Fruit fly (Drosophila melanogaster) whole organism, wandering third instar larva: ENCODE results near the gene CG31807.
A peak's percentile ranks its signal among the peaks of the same experiment; 100 is the strongest.

Experiments used
- Abd-B ChIP-seq: fragments of >200 bp; optimal IDR thresholded peaks from 2 replicates; lab custom pipeline; 2017; ENCODE audit warnings: missing biosample characterization, missing genetic modification characterization
- CG32264 ChIP-seq: fragments of 200-800 bp; sonication (Bioruptor generic); optimal IDR thresholded peaks from 2 replicates; lab custom pipeline; 2016; ENCODE audit warnings: missing biosample characterization, missing genetic modification characterization
- CG9705 ChIP-seq: fragments of 200-800 bp; sonication (Bioruptor generic); optimal IDR thresholded peaks from 2 replicates; lab custom pipeline; 2018; ENCODE audit warnings: missing biosample characterization, mild to moderate bottlenecking, missing genetic modification characterization
- CrebA ChIP-seq: fragments of 200-800 bp; sonication (Bioruptor generic); optimal IDR thresholded peaks from 2 replicates; lab custom pipeline; 2016; ENCODE audit warnings: missing biosample characterization, mild to moderate bottlenecking, missing genetic modification characterization, borderline replicate concordance
- Dfd ChIP-seq: fragments of >200 bp; optimal IDR thresholded peaks from 2 replicates; lab custom pipeline; 2017; ENCODE audit warnings: missing biosample characterization, missing genetic modification characterization
- Dif ChIP-seq: fragments of 200-275, 200-300 bp; sonication (Bioruptor generic); optimal IDR thresholded peaks from 2 replicates; lab custom pipeline; 2018; ENCODE audit warnings: missing biosample characterization, missing genetic modification characterization; ENCODE audit not compliant: partially characterized antibody
- GATAd ChIP-seq: sonication (Bioruptor generic); optimal IDR thresholded peaks from 2 replicates; lab custom pipeline; 2016; ENCODE audit warnings: missing biosample characterization, missing genetic modification characterization
- HLH106 ChIP-seq: fragments of 200-800 bp; optimal IDR thresholded peaks from 3 replicates; lab custom pipeline; 2019; ENCODE audit warnings: missing biosample characterization, mild to moderate bottlenecking, missing genetic modification characterization, moderate library complexity
- Hnf4 ChIP-seq: fragments of 200-800 bp; sonication (Bioruptor generic); optimal IDR thresholded peaks from 2 replicates; lab custom pipeline; 2016; ENCODE audit warnings: missing biosample characterization, mild to moderate bottlenecking, missing genetic modification characterization
- Hr78 ChIP-seq: fragments of >200 bp; optimal IDR thresholded peaks from 2 replicates; lab custom pipeline; 2017; ENCODE audit warnings: missing biosample characterization, missing genetic modification characterization
- Hr83 ChIP-seq: fragments of 200-300 bp; sonication (Bioruptor generic); optimal IDR thresholded peaks from 2 replicates; lab custom pipeline; 2016; ENCODE audit warnings: missing biosample characterization, mild to moderate bottlenecking, missing genetic modification characterization, moderate library complexity; ENCODE audit not compliant: poor library complexity, severe bottlenecking
- Jra ChIP-seq: sonication (Bioruptor generic); optimal IDR thresholded peaks from 2 replicates; lab custom pipeline; 2016; ENCODE audit warnings: missing biosample characterization, missing genetic modification characterization
- Mio ChIP-seq: sonication (Bioruptor generic); optimal IDR thresholded peaks from 2 replicates; lab custom pipeline; 2016; ENCODE audit warnings: missing biosample characterization, missing genetic modification characterization
- Myc ChIP-seq: fragments of >200 bp; optimal IDR thresholded peaks from 2 replicates; lab custom pipeline; 2017
- N ChIP-seq: fragments of >200 bp; optimal IDR thresholded peaks from 2 replicates; lab custom pipeline; 2018; ENCODE audit warnings: missing biosample characterization, missing external identifiers, missing genetic modification characterization
- OdsH ChIP-seq: fragments of 200-800 bp; sonication (Bioruptor generic); optimal IDR thresholded peaks from 2 replicates; lab custom pipeline; 2016; ENCODE audit warnings: missing biosample characterization, mild to moderate bottlenecking, missing genetic modification characterization
- Rel ChIP-seq, 2 experiments: fragments of 200-800 bp; sonication (Bioruptor generic) in 1 of 2; optimal IDR thresholded peaks; 2 replicates in 1 of 2; 3 replicates in 1 of 2; lab custom pipeline; 2016 to 2019; ENCODE audit warnings: mild to moderate bottlenecking in 2 of 2, missing biosample characterization in 2 of 2, missing genetic modification characterization in 2 of 2, moderate library complexity in 1 of 2
- Sp1 ChIP-seq: fragments of 200-800 bp; sonication (Bioruptor generic); optimal IDR thresholded peaks from 3 replicates; lab custom pipeline; 2019; ENCODE audit warnings: missing biosample characterization, mild to moderate bottlenecking, missing genetic modification characterization, moderate library complexity
- Vsx2 ChIP-seq: fragments of 200-300, 225-300 bp; sonication (Bioruptor generic); optimal IDR thresholded peaks from 2 replicates; lab custom pipeline; 2018; ENCODE audit warnings: missing biosample characterization, missing genetic modification characterization; ENCODE audit not compliant: partially characterized antibody
- br ChIP-seq: fragments of 200-800 bp; sonication (Bioruptor generic); optimal IDR thresholded peaks from 2 replicates; lab custom pipeline; 2016; ENCODE audit warnings: missing biosample characterization, missing genetic modification characterization
- brk ChIP-seq: fragments of 200-800 bp; sonication (Bioruptor generic); optimal IDR thresholded peaks from 2 replicates; lab custom pipeline; 2016; ENCODE audit warnings: missing biosample characterization, mild to moderate bottlenecking, missing genetic modification characterization
- dl ChIP-seq, 2 experiments: fragments of 175-275, 200-275 bp in 1 of 2; fragments of 200-275 bp in 1 of 2; sonication (Bioruptor generic); optimal IDR thresholded peaks; lab custom pipeline; 2018; ENCODE audit warnings: mild to moderate bottlenecking in 2 of 2, missing biosample characterization in 2 of 2, missing genetic modification characterization in 2 of 2, moderate library complexity in 2 of 2; ENCODE audit not compliant: partially characterized antibody in 2 of 2, insufficient read depth in 1 of 2
- dmrt93B ChIP-seq: fragments of 200-800 bp; sonication (Bioruptor generic); optimal IDR thresholded peaks from 2 replicates; lab custom pipeline; 2018; ENCODE audit warnings: missing biosample characterization, mild to moderate bottlenecking, missing genetic modification characterization
- dsf ChIP-seq: sonication (Bioruptor generic); optimal IDR thresholded peaks from 2 replicates; lab custom pipeline; 2016; ENCODE audit warnings: missing biosample characterization, missing genetic modification characterization, borderline replicate concordance
- ey ChIP-seq: fragments of 200-800 bp; sonication (Bioruptor generic); optimal IDR thresholded peaks from 2 replicates; lab custom pipeline; 2016; ENCODE audit warnings: missing biosample characterization, missing genetic modification characterization
- foxo ChIP-seq, 2 experiments: fragments of 200-800 bp; sonication (Bioruptor generic); optimal IDR thresholded peaks; 2 replicates in 1 of 2; 3 replicates in 1 of 2; lab custom pipeline; 2016 to 2017; ENCODE audit warnings: missing biosample characterization in 2 of 2, missing genetic modification characterization in 2 of 2
- fru ChIP-seq: fragments of 200-800 bp; sonication (Bioruptor generic); optimal IDR thresholded peaks from 3 replicates; lab custom pipeline; 2016; ENCODE audit warnings: missing biosample characterization, mild to moderate bottlenecking, missing genetic modification characterization
- jim ChIP-seq: fragments of 175-275, 200-325 bp; sonication (Bioruptor generic); optimal IDR thresholded peaks from 2 replicates; lab custom pipeline; 2016; ENCODE audit warnings: missing biosample characterization, mild to moderate bottlenecking, missing genetic modification characterization
- lola ChIP-seq: fragments of >200 bp; optimal IDR thresholded peaks from 2 replicates; lab custom pipeline; 2017; ENCODE audit warnings: missing biosample characterization, missing genetic modification characterization
- pan ChIP-seq: fragments of >200 bp; optimal IDR thresholded peaks from 2 replicates; lab custom pipeline; 2017
- psq ChIP-seq: fragments of 200-800 bp; sonication (Bioruptor generic); optimal IDR thresholded peaks from 3 replicates; lab custom pipeline; 2017; ENCODE audit warnings: missing biosample characterization, mild to moderate bottlenecking, missing genetic modification characterization, moderate library complexity
- rgr ChIP-seq: fragments of 200-800 bp; sonication (Bioruptor generic); optimal IDR thresholded peaks from 3 replicates; lab custom pipeline; 2016; ENCODE audit warnings: missing biosample characterization, mild to moderate bottlenecking, missing genetic modification characterization
- sage ChIP-seq: fragments of 200-800 bp; sonication (Bioruptor generic); optimal IDR thresholded peaks from 2 replicates; lab custom pipeline; 2016; ENCODE audit warnings: missing biosample characterization, mild to moderate bottlenecking, missing genetic modification characterization
- sv ChIP-seq: fragments of 200-800 bp; sonication (Bioruptor generic); optimal IDR thresholded peaks from 3 replicates; lab custom pipeline; 2016; ENCODE audit warnings: missing biosample characterization, missing genetic modification characterization
- tai ChIP-seq: sonication (Bioruptor generic); optimal IDR thresholded peaks from 2 replicates; lab custom pipeline; 2016; ENCODE audit warnings: missing biosample characterization, missing genetic modification characterization
- usp ChIP-seq: fragments of >200 bp; optimal IDR thresholded peaks from 2 replicates; lab custom pipeline; 2017; ENCODE audit warnings: missing biosample characterization, missing genetic modification characterization
- woc ChIP-seq: sonication (Bioruptor generic); optimal IDR thresholded peaks from 2 replicates; lab custom pipeline; 2016; ENCODE audit warnings: missing biosample characterization, mild to moderate bottlenecking, missing genetic modification characterization

Gene CG31807

DNA sequence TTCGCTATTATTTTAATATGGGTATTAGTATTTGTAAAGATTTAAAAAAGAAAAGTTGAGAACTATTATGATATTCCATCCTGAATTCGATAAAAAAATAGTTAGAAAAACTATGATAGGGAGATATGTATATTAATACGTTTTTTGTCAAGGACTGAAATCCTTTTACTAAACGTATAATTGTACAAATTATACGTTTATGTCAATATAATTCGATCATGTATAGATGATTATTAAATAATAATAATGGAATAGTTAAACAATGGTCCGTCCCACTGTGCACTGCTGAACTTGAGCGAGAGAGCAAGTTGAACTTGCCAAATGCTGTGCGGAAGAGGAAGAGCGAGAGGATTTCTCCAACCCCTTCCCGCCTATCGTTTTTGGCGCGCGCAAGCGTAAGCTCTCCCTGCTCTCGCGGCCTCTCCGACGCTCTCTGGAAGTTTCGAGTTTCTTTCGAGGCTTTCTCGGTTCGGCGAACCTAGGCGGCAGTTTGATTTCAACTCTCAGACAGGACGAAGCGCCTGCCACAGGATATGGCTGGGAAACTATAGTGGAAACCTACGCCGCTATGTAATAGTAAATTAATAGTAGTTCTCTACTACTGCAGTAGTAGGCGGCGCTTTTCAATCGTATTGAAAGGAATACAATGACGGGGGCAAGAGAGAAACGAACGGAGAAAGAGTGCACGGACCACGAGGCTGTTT lies 1.3 kb upstream of the CG31807 start:
- peak; percentile 78 for TF ChIP-seq HLH106
- no peak for TF ChIP-seq Dfd (GFP tag; lab: Kevin White, UChicago)
- TF ChIP-seq tai (GFP tag; lab: Kevin White, UChicago), result no peak
- TF ChIP-seq br, result no peak
- TF ChIP-seq N (GFP tag; lab: Kevin White, UChicago), result no peak
- TF ChIP-seq psq (GFP tag; lab: Kevin White, UChicago), result peak; percentile 78
- peak; percentile 90 for TF ChIP-seq Sp1
- TF ChIP-seq Rel (GFP tag; optimal IDR thresholded peaks at IDR 0.05; lab: Kevin White, UChicago), result no peak
- no peak for TF ChIP-seq Rel (tag; optimal IDR thresholded peaks at IDR 0.05; lab: Kevin White, UChicago)
- TF ChIP-seq CrebA (GFP tag; lab: Kevin White, UChicago), result peak; percentile 21
- TF ChIP-seq Vsx2 (GFP tag; lab: Kevin White, UChicago), result peak; percentile 83
- no peak for TF ChIP-seq usp (GFP tag; lab: Kevin White, UChicago)
- no peak for TF ChIP-seq sage (GFP tag; lab: Kevin White, UChicago)
- TF ChIP-seq Hr83 (GFP tag; lab: Kevin White, UChicago), result peak; percentile 17
- peak; percentile 77 for TF ChIP-seq OdsH (GFP tag; lab: Kevin White, UChicago)
- no peak for TF ChIP-seq Abd-B (GFP tag; lab: Kevin White, UChicago)
- TF ChIP-seq dmrt93B (GFP tag; lab: Kevin White, UChicago), result peak; percentile 52
- TF ChIP-seq Hr78 (GFP tag; lab: Kevin White, UChicago), result no peak
- peak; percentile 65 for TF ChIP-seq fru
- peak; percentile 60 to 87 for TF ChIP-seq dl (GFP tag; optimal IDR thresholded peaks at IDR 0.05; lab: Kevin White, UChicago; ENCODE audit: insufficient read depth in 1 of 2, partially characterized antibody in 2 of 2)
- TF ChIP-seq foxo (GFP tag; optimal IDR thresholded peaks at IDR 0.05; lab: Kevin White, UChicago), result peak in 1 of 2 experiments; percentile 79
- TF ChIP-seq brk, result peak; percentile 3
- no peak for TF ChIP-seq dsf (GFP tag; lab: Kevin White, UChicago)
- TF ChIP-seq sv (GFP tag; lab: Kevin White, UChicago), result no peak
- no peak for TF ChIP-seq ey (GFP tag; lab: Kevin White, UChicago)
- no peak for TF ChIP-seq CG32264
- peak; percentile 43 for TF ChIP-seq CG9705 (GFP tag; lab: Kevin White, UChicago)
- TF ChIP-seq GATAd (GFP tag; lab: Kevin White, UChicago), result no peak
- TF ChIP-seq woc, result peak; percentile 49
- peak; percentile 94 for TF ChIP-seq Dif (GFP tag; lab: Kevin White, UChicago)
- TF ChIP-seq rgr, result peak; percentile 48

DNA sequence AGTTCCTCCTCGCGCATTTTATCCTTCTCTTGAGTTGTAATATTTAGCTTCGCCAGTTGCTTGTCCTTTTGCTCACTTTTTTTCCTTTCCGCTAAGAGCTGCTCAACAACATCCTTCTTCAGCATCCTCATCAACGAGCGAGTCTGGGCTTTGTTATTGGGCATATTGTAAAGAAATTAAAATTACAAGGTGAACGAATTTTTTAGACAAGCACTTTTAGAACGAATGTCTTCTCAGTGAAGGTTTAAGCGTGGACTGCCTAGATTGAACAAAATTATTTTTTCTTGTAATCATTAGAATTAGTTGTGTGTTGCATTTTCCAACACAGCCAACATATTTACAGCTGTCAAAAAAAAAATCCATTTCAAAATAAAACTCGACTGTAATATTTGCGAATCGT lies 1.6 kb downstream of the CG31807 start, which contains the start of gene CG33552:
TSS of gene CG33552 (plus strand) at position 301 of the 400 bp plus-strand sequence.
- TF ChIP-seq tai (GFP tag; lab: Kevin White, UChicago) (no peak), dsf (GFP tag; lab: Kevin White, UChicago) (no peak), OdsH (GFP tag; lab: Kevin White, UChicago) (no peak), woc (no peak), lola (GFP tag; lab: Kevin White, UChicago) (no peak), Dif (GFP tag; lab: Kevin White, UChicago) (no peak), N (GFP tag; lab: Kevin White, UChicago) (no peak), ey (GFP tag; lab: Kevin White, UChicago) (no peak), usp (GFP tag; lab: Kevin White, UChicago) (no peak)

DNA sequence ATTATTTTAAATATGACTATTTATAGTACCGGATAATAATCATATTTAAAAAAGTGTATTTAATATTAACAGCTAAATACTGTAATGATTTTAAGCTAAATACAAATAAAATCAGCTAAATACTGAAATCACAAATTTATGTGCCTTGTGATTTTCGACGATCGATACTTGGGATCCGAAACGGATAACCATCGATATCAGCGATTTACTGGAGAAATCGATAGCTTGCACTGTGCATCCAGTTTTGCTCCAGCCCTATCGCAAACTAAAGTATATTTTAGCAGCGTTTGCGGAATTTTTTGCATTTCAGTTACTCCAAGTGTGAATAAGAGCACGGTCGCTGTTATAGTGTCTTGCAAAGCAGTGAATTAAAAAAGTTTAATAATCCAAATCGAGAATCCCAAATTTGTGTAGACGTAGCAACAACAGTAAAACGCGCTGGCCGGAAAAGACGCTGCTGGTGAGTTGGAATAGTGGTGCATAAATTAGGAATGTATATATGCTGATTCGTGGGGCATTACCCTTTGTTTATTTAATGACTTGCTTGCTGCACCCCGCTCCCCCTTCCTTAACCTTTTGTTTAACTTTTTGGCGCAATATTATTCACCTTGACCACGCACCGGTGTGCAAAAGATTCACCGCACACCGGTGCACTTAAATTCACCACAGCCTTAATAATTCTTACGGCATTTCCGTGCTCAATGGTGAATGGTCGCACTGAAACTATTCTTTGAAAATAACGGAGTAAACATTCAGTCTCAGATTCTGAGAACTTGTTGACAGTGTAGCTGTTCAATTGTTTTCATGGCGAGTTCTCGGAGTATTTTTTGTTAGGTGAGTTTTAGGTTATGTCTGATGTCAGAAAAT lies 3.8 kb downstream of the CG31807 start, which contains the start of the genes grp and squ:
TSS of gene grp (plus strand) at position 238 of the 867 bp plus-strand sequence.
TSS of gene squ (plus strand) at position 238 of the 867 bp plus-strand sequence.
- TF ChIP-seq rgr (peak; percentile 6), Hnf4 (GFP tag; lab: Kevin White, UChicago) (no peak), Dfd (GFP tag; lab: Kevin White, UChicago) (no peak), Hr78 (GFP tag; lab: Kevin White, UChicago) (no peak), woc (no peak), Jra (GFP tag; lab: Kevin White, UChicago) (no peak), CG32264 (no peak), CrebA (GFP tag; lab: Kevin White, UChicago) (no peak), pan (lab: Kevin White, UChicago) (no peak), HLH106 (no peak), sv (GFP tag; lab: Kevin White, UChicago) (no peak), Hr83 (GFP tag; lab: Kevin White, UChicago) (peak; percentile 22), br (peak; percentile 37), OdsH (GFP tag; lab: Kevin White, UChicago) (peak; percentile 37), ey (GFP tag; lab: Kevin White, UChicago) (no peak), lola (GFP tag; lab: Kevin White, UChicago) (no peak), Rel (GFP tag; optimal IDR thresholded peaks at IDR 0.05; lab: Kevin White, UChicago) (no peak), Rel (tag; optimal IDR thresholded peaks at IDR 0.05; lab: Kevin White, UChicago) (peak; percentile 33), jim (no peak), sage (GFP tag; lab: Kevin White, UChicago) (no peak), GATAd (GFP tag; lab: Kevin White, UChicago) (no peak), Myc (lab: Kevin White, UChicago) (peak; percentile 58), CG9705 (GFP tag; lab: Kevin White, UChicago) (no peak), Vsx2 (GFP tag; lab: Kevin White, UChicago) (no peak), Dif (GFP tag; lab: Kevin White, UChicago) (no peak), brk (no peak), Mio (GFP tag; lab: Kevin White, UChicago) (no peak), usp (GFP tag; lab: Kevin White, UChicago) (no peak), Sp1 (peak; percentile 35), N (GFP tag; lab: Kevin White, UChicago) (no peak), dmrt93B (GFP tag; lab: Kevin White, UChicago) (no peak)
